Fruit fly (Drosophila melanogaster) whole organism, wandering third instar larva: ENCODE data around the gene CG8051.

Experiments used
- CG9705 ChIP-seq: fragments of 200-800 bp; sonication (Bioruptor generic); optimal IDR thresholded peaks from 2 replicates; lab custom pipeline; 2018; ENCODE audit warnings: missing biosample characterization, mild to moderate bottlenecking, missing genetic modification characterization
- HLH106 ChIP-seq: fragments of 200-800 bp; optimal IDR thresholded peaks from 3 replicates; lab custom pipeline; 2019; ENCODE audit warnings: missing biosample characterization, mild to moderate bottlenecking, missing genetic modification characterization, moderate library complexity
- Myc ChIP-seq: fragments of >200 bp; optimal IDR thresholded peaks from 2 replicates; lab custom pipeline; 2017
- OdsH ChIP-seq: fragments of 200-800 bp; sonication (Bioruptor generic); optimal IDR thresholded peaks from 2 replicates; lab custom pipeline; 2016; ENCODE audit warnings: missing biosample characterization, mild to moderate bottlenecking, missing genetic modification characterization
- h ChIP-seq: fragments of 200-800 bp; sonication (Bioruptor generic); optimal IDR thresholded peaks from 3 replicates; lab custom pipeline; 2016; ENCODE audit warnings: missing biosample characterization, mild to moderate bottlenecking, missing genetic modification characterization
- lola ChIP-seq: fragments of >200 bp; optimal IDR thresholded peaks from 2 replicates; lab custom pipeline; 2017; ENCODE audit warnings: missing biosample characterization, missing genetic modification characterization
- pan ChIP-seq: fragments of >200 bp; optimal IDR thresholded peaks from 2 replicates; lab custom pipeline; 2017
- psq ChIP-seq: fragments of 200-800 bp; sonication (Bioruptor generic); optimal IDR thresholded peaks from 3 replicates; lab custom pipeline; 2017; ENCODE audit warnings: missing biosample characterization, mild to moderate bottlenecking, missing genetic modification characterization, moderate library complexity

dm6 chrX:19261528-19262102 lies 46.1 kb downstream of the CG8051 start, which contains the start of gene Vav:
- TF ChIP-seq pan (lab: Kevin White, UChicago) (no peak), HLH106 (tag; lab: Kevin White, UChicago) (no peak), lola (GFP tag; lab: Kevin White, UChicago) (no peak), Myc (lab: Kevin White, UChicago) (no peak), OdsH (GFP tag; lab: Kevin White, UChicago) (no peak), CG9705 (GFP tag; lab: Kevin White, UChicago) (no peak), psq (no peak), h (no peak)
